Worm (Caenorhabditis elegans) whole organism, L1 larva: ENCODE measurements around the gene cdr-2.

Experiments used
- C16A3.4 ChIP-seq: fragments of 150-350 bp; optimal IDR thresholded peaks from 2 replicates; lab custom pipeline; 2014; ENCODE audit warnings: missing biosample characterization, missing genetic modification characterization
- C34B4.2 ChIP-seq: sonication (generic microtip); optimal IDR thresholded peaks from 2 replicates; lab custom pipeline; 2017; ENCODE audit warnings: mild to moderate bottlenecking, missing genetic modification characterization, missing compliant biosample characterization
- blmp-1 ChIP-seq: fragments of 150-350 bp; optimal IDR thresholded peaks from 2 replicates; lab custom pipeline; 2014; ENCODE audit warnings: missing biosample characterization, missing genetic modification characterization
- ceh-82 ChIP-seq, 3 experiments: fragments of 150-350 bp in 1 of 3; sonication (generic microtip) in 2 of 3; optimal IDR thresholded peaks; 2 replicates each; lab custom pipeline; 2014 to 2017; ENCODE audit warnings: missing biosample characterization in 3 of 3, missing genetic modification characterization in 3 of 3
- ceh-88 ChIP-seq: fragments of 200-800 bp; sonication (Bioruptor generic); IDR thresholded peaks from 2 replicates; pipeline ENCODE4 v1.3.6; 2022; ENCODE audit warnings: missing genetic modification characterization, missing compliant biosample characterization
- ces-1 ChIP-seq: fragments of 150-350 bp; optimal IDR thresholded peaks from 2 replicates; lab custom pipeline; 2014; ENCODE audit warnings: missing biosample characterization, missing genetic modification reagents, missing genetic modification characterization
- dpl-1 ChIP-seq, 3 experiments: fragments of 150-350 bp in 2 of 3; sonication (generic microtip) in 1 of 3; optimal IDR thresholded peaks; 2 replicates each; lab custom pipeline; 2014 to 2017; ENCODE audit warnings: missing biosample characterization in 3 of 3, missing genetic modification characterization in 3 of 3, missing genetic modification reagents in 3 of 3
- efl-1 ChIP-seq, 4 experiments: fragments of 150-350 bp; optimal IDR thresholded peaks in 3 of 4; peaks in 1 of 4; 1 replicate in 1 of 4; 2 replicates in 3 of 4; lab custom pipeline; 2014; ENCODE audit warnings: missing biosample characterization in 2 of 4, missing genetic modification characterization in 2 of 4, missing genetic modification reagents in 2 of 4
- efl-3 ChIP-seq: fragments of 200-800 bp; sonication (Bioruptor generic); optimal IDR thresholded peaks from 2 replicates; lab custom pipeline; 2018; ENCODE audit warnings: mild to moderate bottlenecking, missing genetic modification characterization, missing compliant biosample characterization
- elt-2 ChIP-seq: sonication (generic microtip); optimal IDR thresholded peaks from 2 replicates; lab custom pipeline; 2016; ENCODE audit warnings: missing genetic modification characterization, mild to moderate bottlenecking, inconsistent platforms, missing compliant biosample characterization, missing genetic modification reagents
- fkh-10 ChIP-seq: sonication (generic microtip); optimal IDR thresholded peaks from 2 replicates; lab custom pipeline; 2017; ENCODE audit warnings: missing biosample characterization, missing genetic modification reagents, missing genetic modification characterization
- fkh-8 ChIP-seq: sonication (generic microtip); optimal IDR thresholded peaks from 2 replicates; lab custom pipeline; 2016; ENCODE audit warnings: mild to moderate bottlenecking, missing genetic modification characterization, missing compliant biosample characterization
- hlh-17 ChIP-seq: fragments of 200-800 bp; sonication (Bioruptor generic); optimal IDR thresholded peaks from 2 replicates; lab custom pipeline; 2018; ENCODE audit warnings: missing genetic modification characterization, mild to moderate bottlenecking, missing compliant biosample characterization, moderate library complexity, borderline replicate concordance
- hpl-2 ChIP-seq: fragments of 150-350 bp; optimal IDR thresholded peaks from 2 replicates; lab custom pipeline; 2014; ENCODE audit warnings: missing biosample characterization, missing genetic modification reagents, missing genetic modification characterization
- lin-13 ChIP-seq: fragments of 150-350 bp; optimal IDR thresholded peaks from 2 replicates; lab custom pipeline; 2014; ENCODE audit warnings: missing biosample characterization, missing genetic modification reagents, missing genetic modification characterization
- lin-14 ChIP-seq: fragments of 200-800 bp; sonication (Bioruptor generic); optimal IDR thresholded peaks from 2 replicates; lab custom pipeline; 2018; ENCODE audit warnings: mild to moderate bottlenecking, missing genetic modification characterization, moderate library complexity, missing compliant biosample characterization
- lin-35 ChIP-seq, 2 experiments: fragments of 150-350 bp; optimal IDR thresholded peaks; 2 replicates each; lab custom pipeline; 2014; ENCODE audit warnings: missing biosample characterization in 2 of 2, missing genetic modification characterization in 2 of 2, missing genetic modification reagents in 2 of 2
- lir-3 ChIP-seq: sonication (generic microtip); optimal IDR thresholded peaks from 2 replicates; lab custom pipeline; 2016; ENCODE audit warnings: mild to moderate bottlenecking, missing genetic modification characterization, moderate library complexity, missing compliant biosample characterization; ENCODE audit not compliant: poor library complexity
- lsy-2 ChIP-seq, 2 experiments: fragments of 150-350 bp; optimal IDR thresholded peaks; 2 replicates each; lab custom pipeline; 2014; ENCODE audit warnings: missing biosample characterization in 2 of 2, missing genetic modification characterization in 2 of 2
- mef-2 ChIP-seq: fragments of 150-350 bp; optimal IDR thresholded peaks from 2 replicates; lab custom pipeline; 2014; ENCODE audit warnings: missing biosample characterization, missing genetic modification characterization
- nhr-12 ChIP-seq: sonication (generic microtip); optimal IDR thresholded peaks from 2 replicates; lab custom pipeline; 2017; ENCODE audit warnings: missing biosample characterization, missing genetic modification characterization
- nhr-19 ChIP-seq: fragments of 200-800 bp; sonication (Bioruptor generic); conservative IDR thresholded peaks from 2 replicates; pipeline ENCODE4 v1.3.6; 2022; ENCODE audit warnings: missing genetic modification characterization, missing compliant biosample characterization
- nhr-20 ChIP-seq: sonication (generic microtip); optimal IDR thresholded peaks from 2 replicates; lab custom pipeline; 2016; ENCODE audit warnings: mild to moderate bottlenecking, missing genetic modification characterization, missing compliant biosample characterization
- nhr-237 ChIP-seq: fragments of 150-350 bp; optimal IDR thresholded peaks from 2 replicates; lab custom pipeline; 2014; ENCODE audit warnings: missing biosample characterization, missing genetic modification characterization
- nhr-47 ChIP-seq: sonication (generic microtip); optimal IDR thresholded peaks from 2 replicates; lab custom pipeline; 2016; ENCODE audit warnings: mild to moderate bottlenecking, missing genetic modification characterization, moderate library complexity, missing compliant biosample characterization
- nhr-71 ChIP-seq: sonication (generic microtip); optimal IDR thresholded peaks from 2 replicates; lab custom pipeline; 2016; ENCODE audit warnings: mild to moderate bottlenecking, missing genetic modification characterization, moderate library complexity, missing compliant biosample characterization
- nhr-76 ChIP-seq: sonication (generic microtip); optimal IDR thresholded peaks from 2 replicates; lab custom pipeline; 2017; ENCODE audit warnings: missing biosample characterization, missing genetic modification characterization
- nhr-77 ChIP-seq: fragments of 150-350 bp; optimal IDR thresholded peaks from 2 replicates; lab custom pipeline; 2014; ENCODE audit warnings: missing biosample characterization, missing genetic modification characterization
- nhr-85 ChIP-seq: sonication (generic microtip); peaks from one replicate; lab custom pipeline; 2016; ENCODE audit warnings: missing genetic modification characterization, inconsistent platforms, missing compliant biosample characterization
- nhr-90 ChIP-seq: sonication (generic microtip); optimal IDR thresholded peaks from 2 replicates; lab custom pipeline; 2016; ENCODE audit warnings: mild to moderate bottlenecking, missing genetic modification characterization, missing compliant biosample characterization; ENCODE audit not compliant: poor library complexity
- pag-3 ChIP-seq: sonication (generic microtip); optimal IDR thresholded peaks from 2 replicates; lab custom pipeline; 2017; ENCODE audit warnings: missing genetic modification characterization, mild to moderate bottlenecking, missing compliant biosample characterization, antibody characterized with exemption, borderline replicate concordance; ENCODE audit not compliant: insufficient read depth
- rnt-1 ChIP-seq: sonication (generic microtip); optimal IDR thresholded peaks from 2 replicates; lab custom pipeline; 2016; ENCODE audit warnings: mild to moderate bottlenecking, missing genetic modification characterization, moderate library complexity, missing compliant biosample characterization
- skn-1 ChIP-seq: fragments of 150-350 bp; optimal IDR thresholded peaks from 2 replicates; lab custom pipeline; 2014; ENCODE audit warnings: missing biosample characterization, missing genetic modification characterization
- swsn-7 ChIP-seq: sonication (generic microtip); optimal IDR thresholded peaks from 2 replicates; lab custom pipeline; 2016; ENCODE audit warnings: missing genetic modification characterization, missing compliant biosample characterization
- tbx-2 ChIP-seq: sonication (generic microtip); optimal IDR thresholded peaks from 2 replicates; lab custom pipeline; 2016; ENCODE audit warnings: missing genetic modification characterization, missing compliant biosample characterization
- tlp-1 ChIP-seq: fragments of 150-350 bp; optimal IDR thresholded peaks from 2 replicates; lab custom pipeline; 2014; ENCODE audit warnings: missing biosample characterization, missing genetic modification characterization
- xbp-1 ChIP-seq: sonication (generic microtip); optimal IDR thresholded peaks from 2 replicates; lab custom pipeline; 2016; ENCODE audit warnings: missing genetic modification characterization, missing compliant biosample characterization
- zip-4 ChIP-seq: fragments of 200-800 bp; sonication (Bioruptor generic); optimal IDR thresholded peaks from 2 replicates; lab custom pipeline; 2018; ENCODE audit warnings: mild to moderate bottlenecking, missing genetic modification characterization, moderate library complexity, missing compliant biosample characterization

The cdr-2 gene

DNA sequence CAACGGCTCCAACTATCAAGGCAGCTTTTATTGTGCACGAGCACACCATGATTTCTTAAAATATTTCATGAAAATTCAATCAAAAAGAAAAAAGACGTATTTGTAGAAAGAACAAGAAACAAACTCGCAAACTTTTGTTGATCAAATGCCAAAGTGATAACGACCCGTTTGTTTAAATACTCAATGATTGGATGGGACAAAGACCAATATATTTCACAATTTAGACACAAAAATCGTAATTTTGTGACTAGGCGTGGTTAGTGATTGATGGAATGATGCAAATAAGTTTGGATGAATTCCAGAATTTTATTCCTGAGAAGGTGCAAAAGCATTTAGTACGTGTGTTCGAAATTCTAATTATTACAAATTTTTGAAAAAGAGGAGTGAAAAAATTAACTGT, at the start of gene cdr-2:
TSS of gene cdr-2 (minus strand) at position 54 of the 400 bp plus-strand sequence.
- no peak for TF ChIP-seq lin-35 (GFP tag; optimal IDR thresholded peaks at IDR 0.05; lab: Kevin White, UChicago)
- no peak for TF ChIP-seq efl-1 (optimal IDR thresholded peaks at IDR 0.05; lab: Kevin White, UChicago)
- TF ChIP-seq efl-1 (GFP tag; optimal IDR thresholded peaks at IDR 0.05 in 1 of 2; lab: Kevin White, UChicago) = peak in 1 of 2 experiments; percentile 48
- TF ChIP-seq elt-2 (tag; lab: Kevin White, UChicago) = peak; percentile 57
- TF ChIP-seq tbx-2 = no peak
- peak; percentile 14 for TF ChIP-seq nhr-20 (tag; lab: Kevin White, UChicago)
- TF ChIP-seq hpl-2 (GFP tag; lab: Kevin White, UChicago) = no peak
- no peak for TF ChIP-seq efl-3 (GFP tag; lab: Kevin White, UChicago)
- TF ChIP-seq, all 84 proteins: peak for 3

DNA sequence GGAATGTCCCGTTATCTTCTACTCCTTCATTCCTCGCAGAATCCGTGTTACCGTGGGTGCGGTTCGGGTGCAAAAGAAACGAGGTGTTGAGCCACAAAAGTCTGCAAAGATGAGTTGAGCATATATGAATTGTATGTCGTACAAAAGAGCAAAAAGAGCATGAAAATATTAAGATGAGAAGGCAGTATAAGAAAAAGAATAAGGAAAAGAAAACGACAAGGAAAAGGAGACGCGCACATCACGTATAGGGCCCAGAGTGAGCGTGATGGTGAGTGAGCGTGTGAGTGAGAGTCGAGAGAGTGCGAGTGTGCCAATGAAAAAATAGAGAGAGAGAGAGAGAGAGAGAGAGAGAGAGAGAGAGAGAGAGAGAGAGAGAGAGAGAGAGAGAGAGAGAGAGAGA, 47.4 kb upstream of the cdr-2 start, which contains the start of gene egl-10:
TSS of gene egl-10 (minus strand) at position 101 of the 400 bp plus-strand sequence.
- TF ChIP-seq C16A3.4 (tag; lab: Kevin White, UChicago) (no peak), zip-4 (GFP tag; lab: Kevin White, UChicago) (no peak), tlp-1 (no peak), fkh-10 (GFP tag; lab: Kevin White, UChicago) (no peak), pag-3 (tag; lab: Kevin White, UChicago) (no peak), nhr-77 (no peak), ceh-88 (GFP tag; lab: Robert Waterston, UW) (no peak), nhr-19 (GFP tag; lab: Robert Waterston, UW) (no peak), lsy-2 (tag; optimal IDR thresholded peaks at IDR 0.05; lab: Kevin White, UChicago) (peak in 1 of 2 experiments; percentile 10), lin-14 (peak; percentile 6), efl-1 (optimal IDR thresholded peaks at IDR 0.05; lab: Kevin White, UChicago) (peak; percentile 19 to 29), efl-1 (GFP tag; optimal IDR thresholded peaks at IDR 0.05 in 1 of 2; lab: Kevin White, UChicago) (peak in 1 of 2 experiments; percentile 65), lin-35 (GFP tag; optimal IDR thresholded peaks at IDR 0.05; lab: Kevin White, UChicago) (peak in 1 of 2 experiments; percentile 4)

DNA sequence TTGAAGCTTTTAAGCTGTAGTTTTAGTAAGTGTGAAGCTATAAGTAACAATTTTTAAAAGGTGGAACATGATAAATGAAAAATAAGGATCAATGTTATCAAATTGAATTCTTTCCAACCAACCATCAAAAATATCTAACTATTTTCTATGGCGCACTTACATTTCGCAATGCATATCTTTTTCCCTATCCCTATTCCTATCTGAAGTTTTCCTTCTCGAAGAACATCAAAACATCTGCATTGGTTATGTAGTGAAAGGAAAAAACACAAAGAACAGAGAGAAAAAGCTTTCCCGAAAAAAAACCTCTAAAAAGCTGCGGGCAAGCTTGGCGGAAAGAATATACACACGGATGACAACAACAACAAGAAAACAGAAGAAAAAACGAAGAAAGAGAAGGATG, 45.1 kb upstream of the cdr-2 start:
- TF ChIP-seq efl-1 (optimal IDR thresholded peaks at IDR 0.05; lab: Kevin White, UChicago) = no peak
- peak in 1 of 2 experiments; percentile 37 for TF ChIP-seq efl-1 (GFP tag; optimal IDR thresholded peaks at IDR 0.05 in 1 of 2; lab: Kevin White, UChicago)
- no peak for TF ChIP-seq nhr-85 (tag; lab: Kevin White, UChicago)
- TF ChIP-seq, all 84 proteins: peak for 1

DNA sequence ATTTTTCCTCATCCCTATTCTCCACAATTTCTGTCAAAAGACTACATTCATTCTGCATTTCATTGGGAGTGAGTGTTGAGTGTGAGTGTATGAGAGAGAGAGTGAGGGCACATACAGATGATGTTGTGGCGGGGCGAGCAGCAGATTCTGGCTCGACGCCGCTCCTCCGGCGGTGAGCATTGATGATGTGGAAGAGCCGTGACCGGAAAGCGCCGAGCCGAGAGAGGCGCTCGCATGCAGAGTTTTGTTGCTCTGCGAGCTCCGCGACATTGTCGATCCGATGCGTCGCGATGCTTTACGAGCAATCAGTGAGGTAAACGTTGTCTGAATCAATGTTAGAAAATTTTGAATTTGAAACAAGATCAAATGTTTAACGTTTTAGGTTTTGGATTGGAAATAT, 40.2 kb upstream of the cdr-2 start:
- TF ChIP-seq dpl-1 (GFP tag; optimal IDR thresholded peaks at IDR 0.05; lab: Kevin White, UChicago) (peak in 1 of 3 experiments; percentile 0), lin-14 (peak; percentile 45), blmp-1 (tag; lab: Kevin White, UChicago) (no peak), fkh-10 (GFP tag; lab: Kevin White, UChicago) (peak; percentile 3), ceh-82 (tag; optimal IDR thresholded peaks at IDR 0.05; lab: Kevin White, UChicago) (peak in 1 of 3 experiments; percentile 19)

DNA sequence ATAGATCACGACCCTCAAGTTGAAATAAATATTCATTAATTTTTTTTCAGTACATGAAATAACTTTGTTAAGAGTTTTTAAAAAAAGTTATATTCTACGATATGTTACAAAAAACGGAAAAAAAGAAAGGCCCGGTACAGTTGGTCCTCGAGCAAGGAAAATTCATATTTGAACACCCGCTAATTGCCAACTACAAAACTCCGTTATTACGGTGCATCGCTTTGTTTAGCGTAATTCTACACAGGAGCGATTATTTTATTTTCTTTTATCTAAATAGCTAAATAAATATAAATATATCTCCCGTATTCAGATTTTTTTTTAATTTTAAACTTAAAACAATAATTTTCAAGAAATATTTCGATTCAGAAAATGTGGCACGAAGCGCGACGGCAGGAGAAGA, 34.9 kb upstream of the cdr-2 start, which contains the start of gene F28C1.1:
TSS of gene F28C1.1 (plus strand) at position 365 of the 400 bp plus-strand sequence.
- TF ChIP-seq blmp-1 (tag; lab: Kevin White, UChicago) (peak; percentile 29), skn-1 (peak; percentile 68), swsn-7 (tag; lab: Kevin White, UChicago) (no peak), lin-14 (no peak), hlh-17 (no peak), lir-3 (tag; lab: Kevin White, UChicago) (no peak), ceh-88 (GFP tag; lab: Robert Waterston, UW) (no peak), nhr-71 (no peak), fkh-8 (tag; lab: Kevin White, UChicago) (no peak), nhr-76 (tag; lab: Kevin White, UChicago) (no peak), C16A3.4 (tag; lab: Kevin White, UChicago) (peak; percentile 43), ces-1 (GFP tag; lab: Kevin White, UChicago) (no peak), tbx-2 (peak; percentile 12), ceh-82 (tag; optimal IDR thresholded peaks at IDR 0.05; lab: Kevin White, UChicago) (peak in 1 of 3 experiments; percentile 34), nhr-20 (tag; lab: Kevin White, UChicago) (peak; percentile 25), efl-1 (optimal IDR thresholded peaks at IDR 0.05; lab: Kevin White, UChicago) (peak; percentile 60 to 90), efl-1 (GFP tag; optimal IDR thresholded peaks at IDR 0.05 in 1 of 2; lab: Kevin White, UChicago) (peak; percentile 92 to 99), efl-3 (GFP tag; lab: Kevin White, UChicago) (no peak), nhr-237 (tag; lab: Kevin White, UChicago) (peak; percentile 3), xbp-1 (peak; percentile 18), pag-3 (tag; lab: Kevin White, UChicago) (no peak), lsy-2 (tag; optimal IDR thresholded peaks at IDR 0.05; lab: Kevin White, UChicago) (peak in 1 of 2 experiments; percentile 70), C34B4.2 (no peak), mef-2 (tag; lab: Kevin White, UChicago) (no peak), nhr-90 (tag; lab: Kevin White, UChicago) (peak; percentile 12), lin-13 (GFP tag; lab: Kevin White, UChicago) (no peak), dpl-1 (GFP tag; optimal IDR thresholded peaks at IDR 0.05; lab: Kevin White, UChicago) (peak; percentile 84 to 92 (median 88)), lin-35 (GFP tag; optimal IDR thresholded peaks at IDR 0.05; lab: Kevin White, UChicago) (peak; percentile 86 to 95), nhr-12 (tag; lab: Kevin White, UChicago) (no peak), nhr-85 (tag; lab: Kevin White, UChicago) (peak; percentile 23), rnt-1 (tag; lab: Kevin White, UChicago) (peak; percentile 9), nhr-47 (tag; lab: Kevin White, UChicago) (peak; percentile 40)
- TF ChIP-seq, all 84 proteins: peak for 16
